Fruit fly (Drosophila melanogaster): ENCODE measurements around the gene CG6040.

CG6040 gene

dm6 chr3R:19166077-19166778 lies 69.5 kb downstream of the CG6040 start:
- TF ChIP-seq Smox (GFP tag; optimal IDR thresholded peaks at IDR 0.05) (peak; percentile 9), Sox102F (GFP tag; optimal IDR thresholded peaks at IDR 0.05) (peak; percentile 4), CG11294 (GFP tag; IDR thresholded peaks at IDR 0.05) (no peak), fkh (GFP tag; optimal IDR thresholded peaks at IDR 0.05) (peak; percentile 33), CG15336 (GFP tag; IDR thresholded peaks at IDR 0.05) (no peak), acj6 (GFP tag; optimal IDR thresholded peaks at IDR 0.05) (no peak), Sox14 (GFP tag; optimal IDR thresholded peaks at IDR 0.05) (no peak), Met (GFP tag; optimal IDR thresholded peaks at IDR 0.05) (peak; percentile 20), CG6792 (GFP tag; optimal IDR thresholded peaks at IDR 0.05) (no peak), Lpt (GFP tag; optimal IDR thresholded peaks at IDR 0.05) (no peak), Eip93F (GFP tag; optimal IDR thresholded peaks at IDR 0.05) (no peak), achi (GFP tag; optimal IDR thresholded peaks at IDR 0.05) (no peak), esn (GFP tag; optimal IDR thresholded peaks at IDR 0.05) (no peak), Hr39 (GFP tag; optimal IDR thresholded peaks at IDR 0.05) (peak; percentile 5), CG10631 (GFP tag; optimal IDR thresholded peaks at IDR 0.05) (no peak), Eip78C (GFP tag) (peak; percentile 73), CG1621 (tag; optimal IDR thresholded peaks at IDR 0.05) (no peak), svp (GFP tag) (peak; percentile 65), pdm3 (GFP tag; optimal IDR thresholded peaks at IDR 0.05) (peak; percentile 35), Blimp-1 (GFP tag; optimal IDR thresholded peaks at IDR 0.05) (peak; percentile 71)

dm6 chr3R:19167521-19167920 lies 70.8 kb downstream of the CG6040 start:
- no peak for TF ChIP-seq OdsH (GFP tag; optimal IDR thresholded peaks at IDR 0.05)
- no peak for TF ChIP-seq Lpt (GFP tag; optimal IDR thresholded peaks at IDR 0.05)
- TF ChIP-seq CG4318 (GFP tag; optimal IDR thresholded peaks at IDR 0.05): no peak
- TF ChIP-seq CG15336 (GFP tag; IDR thresholded peaks at IDR 0.05): no peak
- no peak for TF ChIP-seq dsx (GFP tag; optimal IDR thresholded peaks at IDR 0.05; ENCODE audit: poor library complexity, severe bottlenecking)
- no peak for TF ChIP-seq dac (GFP tag; optimal IDR thresholded peaks at IDR 0.05)
- no peak for TF ChIP-seq fd59A (GFP tag; optimal IDR thresholded peaks at IDR 0.05)
- no peak for TF ChIP-seq CG1621 (tag; optimal IDR thresholded peaks at IDR 0.05)
- TF ChIP-seq svp (GFP tag): no peak
- TF ChIP-seq CG8119 (GFP tag; IDR thresholded peaks at IDR 0.05): no peak
- TF ChIP-seq fkh (GFP tag; optimal IDR thresholded peaks at IDR 0.05): no peak
- no peak for TF ChIP-seq Hr39 (GFP tag; optimal IDR thresholded peaks at IDR 0.05)
- no peak for TF ChIP-seq CG16779 (tag; optimal IDR thresholded peaks at IDR 0.05)
- TF ChIP-seq topi (GFP tag; optimal IDR thresholded peaks at IDR 0.05): no peak
- no peak for TF ChIP-seq Sox14 (GFP tag; optimal IDR thresholded peaks at IDR 0.05)
- TF ChIP-seq CG8632 (GFP tag; optimal IDR thresholded peaks at IDR 0.05): no peak
- TF ChIP-seq fd85E (GFP tag; optimal IDR thresholded peaks at IDR 0.05): no peak
- TF ChIP-seq net (GFP tag; optimal IDR thresholded peaks at IDR 0.05): no peak
- no peak for TF ChIP-seq vri (GFP tag; optimal IDR thresholded peaks at IDR 0.05)

DNA sequence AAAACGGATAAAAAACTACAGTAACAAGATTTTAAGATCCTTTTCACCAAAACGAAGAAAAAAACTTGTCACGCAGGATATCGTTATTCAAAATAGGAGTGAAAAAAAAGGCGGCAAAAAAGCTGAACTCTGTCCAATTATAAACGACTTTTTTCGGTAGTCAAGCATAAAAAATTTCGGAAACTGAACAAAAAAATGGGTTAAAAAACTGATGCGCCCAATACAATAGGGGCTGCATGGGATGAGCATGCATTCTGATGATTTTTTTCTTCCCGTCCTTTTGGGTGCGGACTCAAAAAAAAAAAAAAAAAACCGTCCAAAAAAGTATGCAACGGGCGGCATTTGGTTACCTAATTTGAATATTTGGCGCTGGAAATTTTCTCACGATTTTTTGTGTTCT lies 77.8 kb downstream of the CG6040 start:
- TF ChIP-seq achi (GFP tag; optimal IDR thresholded peaks at IDR 0.05) (no peak), CG3919 (GFP tag; optimal IDR thresholded peaks at IDR 0.05) (no peak), CG6792 (GFP tag; optimal IDR thresholded peaks at IDR 0.05) (no peak), Eip75B (GFP tag; optimal IDR thresholded peaks at IDR 0.05) (no peak), lz (GFP tag; optimal IDR thresholded peaks at IDR 0.05) (no peak), CG11762 (GFP tag; optimal IDR thresholded peaks at IDR 0.05; ENCODE audit: insufficient read depth) (no peak), fkh (GFP tag; optimal IDR thresholded peaks at IDR 0.05) (no peak), Ets21C (GFP tag; optimal IDR thresholded peaks at IDR 0.05) (no peak), fd85E (GFP tag; optimal IDR thresholded peaks at IDR 0.05) (no peak), CG6854 (GFP tag; optimal IDR thresholded peaks at IDR 0.05) (no peak), CG16779 (tag; optimal IDR thresholded peaks at IDR 0.05) (no peak), net (GFP tag; optimal IDR thresholded peaks at IDR 0.05) (no peak), CG6276 (GFP tag; optimal IDR thresholded peaks at IDR 0.05) (no peak), esn (GFP tag; optimal IDR thresholded peaks at IDR 0.05) (no peak), CG9139 (GFP tag; optimal IDR thresholded peaks at IDR 0.05) (no peak), fd59A (GFP tag; optimal IDR thresholded peaks at IDR 0.05) (no peak), CG11294 (GFP tag; IDR thresholded peaks at IDR 0.05) (no peak), CG1621 (tag; optimal IDR thresholded peaks at IDR 0.05) (no peak), CG32006 (GFP tag; optimal IDR thresholded peaks at IDR 0.05) (no peak)

Measured in whole organism, prepupa.